Worm (Caenorhabditis elegans) whole organism, L1 larva: ENCODE data around the gene skr-18.

Experiments
- C04F5.9 ChIP-seq: sonication (generic microtip); optimal IDR thresholded peaks from 2 replicates; lab custom pipeline; 2016; ENCODE audit warnings: missing genetic modification characterization, missing compliant biosample characterization
- C16A3.4 ChIP-seq: fragments of 150-350 bp; optimal IDR thresholded peaks from 2 replicates; lab custom pipeline; 2014; ENCODE audit warnings: missing biosample characterization, missing genetic modification characterization
- alr-1 ChIP-seq: fragments of 200-800 bp; sonication (Bioruptor generic); optimal IDR thresholded peaks from 2 replicates; lab custom pipeline; 2018; ENCODE audit warnings: borderline replicate concordance, mild to moderate bottlenecking, missing genetic modification characterization, missing compliant biosample characterization
- ama-1 ChIP-seq: fragments of 150-350 bp; optimal IDR thresholded peaks from 2 replicates; lab custom pipeline; 2014
- blmp-1 ChIP-seq: fragments of 150-350 bp; optimal IDR thresholded peaks from 2 replicates; lab custom pipeline; 2014; ENCODE audit warnings: missing biosample characterization, missing genetic modification characterization
- ceh-8 ChIP-seq: fragments of 200-800 bp; sonication (Bioruptor generic); optimal IDR thresholded peaks from 2 replicates; lab custom pipeline; 2018; ENCODE audit warnings: mild to moderate bottlenecking, missing genetic modification characterization, moderate library complexity, missing compliant biosample characterization
- ceh-82 ChIP-seq, 3 experiments: fragments of 150-350 bp in 1 of 3; sonication (generic microtip) in 2 of 3; optimal IDR thresholded peaks; 2 replicates each; lab custom pipeline; 2014 to 2017; ENCODE audit warnings: missing biosample characterization in 3 of 3, missing genetic modification characterization in 3 of 3
- dpl-1 ChIP-seq, 3 experiments: fragments of 150-350 bp in 2 of 3; sonication (generic microtip) in 1 of 3; optimal IDR thresholded peaks; 2 replicates each; lab custom pipeline; 2014 to 2017; ENCODE audit warnings: missing biosample characterization in 3 of 3, missing genetic modification characterization in 3 of 3, missing genetic modification reagents in 3 of 3
- dsc-1 ChIP-seq: sonication (generic microtip); optimal IDR thresholded peaks from 2 replicates; lab custom pipeline; 2016; ENCODE audit warnings: mild to moderate bottlenecking, missing genetic modification characterization, missing compliant biosample characterization
- efl-1 ChIP-seq, 4 experiments: fragments of 150-350 bp; optimal IDR thresholded peaks in 3 of 4; peaks in 1 of 4; 1 replicate in 1 of 4; 2 replicates in 3 of 4; lab custom pipeline; 2014; ENCODE audit warnings: missing biosample characterization in 2 of 4, missing genetic modification characterization in 2 of 4, missing genetic modification reagents in 2 of 4
- elt-2 ChIP-seq: sonication (generic microtip); optimal IDR thresholded peaks from 2 replicates; lab custom pipeline; 2016; ENCODE audit warnings: missing genetic modification characterization, mild to moderate bottlenecking, inconsistent platforms, missing compliant biosample characterization, missing genetic modification reagents
- elt-3 ChIP-seq, 6 experiments: fragments of 150-350 bp in 1 of 6; sonication (generic microtip); optimal IDR thresholded peaks; 2 replicates each; lab custom pipeline; 2017 to 2018; ENCODE audit warnings: missing biosample characterization in 6 of 6, missing genetic modification characterization in 6 of 6, inconsistent platforms in 1 of 6
- ets-5 ChIP-seq: fragments of 200-800 bp; sonication (Bioruptor generic); IDR thresholded peaks from 2 replicates; pipeline ENCODE4 v1.3.6; 2022; ENCODE audit warnings: missing genetic modification characterization, missing compliant biosample characterization
- fkh-4 ChIP-seq: sonication (generic microtip); optimal IDR thresholded peaks from 2 replicates; lab custom pipeline; 2016; ENCODE audit warnings: missing compliant biosample characterization, missing genetic modification characterization, borderline replicate concordance
- fkh-8 ChIP-seq: sonication (generic microtip); optimal IDR thresholded peaks from 2 replicates; lab custom pipeline; 2016; ENCODE audit warnings: mild to moderate bottlenecking, missing genetic modification characterization, missing compliant biosample characterization
- fos-1 ChIP-seq: fragments of 150-350 bp; optimal IDR thresholded peaks from 2 replicates; lab custom pipeline; 2014; ENCODE audit warnings: missing biosample characterization, missing genetic modification characterization
- grh-1 ChIP-seq: fragments of 200-800 bp; sonication (Bioruptor generic); IDR thresholded peaks from 2 replicates; pipeline ENCODE4 v1.3.6; 2022; ENCODE audit warnings: missing genetic modification reagents, missing genetic modification characterization, missing compliant biosample characterization
- hlh-4 ChIP-seq: sonication (generic microtip); optimal IDR thresholded peaks from 2 replicates; lab custom pipeline; 2016; ENCODE audit warnings: mild to moderate bottlenecking, missing genetic modification characterization, missing compliant biosample characterization
- isw-1 ChIP-seq: fragments of 200-800 bp; sonication (Bioruptor generic); IDR thresholded peaks from 2 replicates; pipeline ENCODE4 v1.3.6; 2022; ENCODE audit warnings: missing genetic modification characterization, missing compliant biosample characterization
- lin-13 ChIP-seq: fragments of 150-350 bp; optimal IDR thresholded peaks from 2 replicates; lab custom pipeline; 2014; ENCODE audit warnings: missing biosample characterization, missing genetic modification reagents, missing genetic modification characterization
- lin-14 ChIP-seq: fragments of 200-800 bp; sonication (Bioruptor generic); optimal IDR thresholded peaks from 2 replicates; lab custom pipeline; 2018; ENCODE audit warnings: mild to moderate bottlenecking, missing genetic modification characterization, moderate library complexity, missing compliant biosample characterization
- lin-35 ChIP-seq, 2 experiments: fragments of 150-350 bp; optimal IDR thresholded peaks; 2 replicates each; lab custom pipeline; 2014; ENCODE audit warnings: missing biosample characterization in 2 of 2, missing genetic modification characterization in 2 of 2, missing genetic modification reagents in 2 of 2
- lir-3 ChIP-seq: sonication (generic microtip); optimal IDR thresholded peaks from 2 replicates; lab custom pipeline; 2016; ENCODE audit warnings: mild to moderate bottlenecking, missing genetic modification characterization, moderate library complexity, missing compliant biosample characterization; ENCODE audit not compliant: poor library complexity
- lsy-2 ChIP-seq, 2 experiments: fragments of 150-350 bp; optimal IDR thresholded peaks; 2 replicates each; lab custom pipeline; 2014; ENCODE audit warnings: missing biosample characterization in 2 of 2, missing genetic modification characterization in 2 of 2
- mep-1 ChIP-seq: fragments of 150-350 bp; optimal IDR thresholded peaks from 2 replicates; lab custom pipeline; 2014; ENCODE audit warnings: missing biosample characterization, missing genetic modification characterization
- nhr-28 ChIP-seq: fragments of 150-350 bp; optimal IDR thresholded peaks from 2 replicates; lab custom pipeline; 2014; ENCODE audit warnings: missing biosample characterization, missing genetic modification characterization
- nhr-47 ChIP-seq: sonication (generic microtip); optimal IDR thresholded peaks from 2 replicates; lab custom pipeline; 2016; ENCODE audit warnings: mild to moderate bottlenecking, missing genetic modification characterization, moderate library complexity, missing compliant biosample characterization
- nhr-77 ChIP-seq: fragments of 150-350 bp; optimal IDR thresholded peaks from 2 replicates; lab custom pipeline; 2014; ENCODE audit warnings: missing biosample characterization, missing genetic modification characterization
- nhr-84 ChIP-seq: sonication (generic microtip); optimal IDR thresholded peaks from 2 replicates; lab custom pipeline; 2017; ENCODE audit warnings: missing biosample characterization, missing genetic modification characterization
- pag-3 ChIP-seq: sonication (generic microtip); optimal IDR thresholded peaks from 2 replicates; lab custom pipeline; 2017; ENCODE audit warnings: missing genetic modification characterization, mild to moderate bottlenecking, missing compliant biosample characterization, antibody characterized with exemption, borderline replicate concordance; ENCODE audit not compliant: insufficient read depth
- rnt-1 ChIP-seq: sonication (generic microtip); optimal IDR thresholded peaks from 2 replicates; lab custom pipeline; 2016; ENCODE audit warnings: mild to moderate bottlenecking, missing genetic modification characterization, moderate library complexity, missing compliant biosample characterization
- skn-1 ChIP-seq: fragments of 150-350 bp; optimal IDR thresholded peaks from 2 replicates; lab custom pipeline; 2014; ENCODE audit warnings: missing biosample characterization, missing genetic modification characterization
- snpc-4 ChIP-seq: fragments of 150-350 bp; optimal IDR thresholded peaks from 2 replicates; lab custom pipeline; 2014; ENCODE audit warnings: missing biosample characterization, missing genetic modification characterization
- snu-23 ChIP-seq: sonication (generic microtip); optimal IDR thresholded peaks from 2 replicates; lab custom pipeline; 2016; ENCODE audit warnings: missing genetic modification characterization, missing compliant biosample characterization
- tbx-2 ChIP-seq: sonication (generic microtip); optimal IDR thresholded peaks from 2 replicates; lab custom pipeline; 2016; ENCODE audit warnings: missing genetic modification characterization, missing compliant biosample characterization
- unc-30 ChIP-seq: sonication (generic microtip); optimal IDR thresholded peaks from 2 replicates; lab custom pipeline; 2017; ENCODE audit warnings: missing biosample characterization, missing genetic modification characterization
- unc-62 ChIP-seq: fragments of 150-350 bp; optimal IDR thresholded peaks from 2 replicates; lab custom pipeline; 2014; ENCODE audit warnings: missing biosample characterization, missing genetic modification reagents, missing genetic modification characterization
- unc-98 ChIP-seq: fragments of 200-800 bp; sonication (Bioruptor generic); IDR thresholded peaks from 2 replicates; pipeline ENCODE4 v1.3.6; 2022; ENCODE audit warnings: missing genetic modification characterization, missing compliant biosample characterization
- xbp-1 ChIP-seq: sonication (generic microtip); optimal IDR thresholded peaks from 2 replicates; lab custom pipeline; 2016; ENCODE audit warnings: missing genetic modification characterization, missing compliant biosample characterization
- zag-1 ChIP-seq: fragments of 150-350 bp; optimal IDR thresholded peaks from 2 replicates; lab custom pipeline; 2014; ENCODE audit warnings: missing biosample characterization, missing genetic modification characterization

The skr-18 gene

DNA sequence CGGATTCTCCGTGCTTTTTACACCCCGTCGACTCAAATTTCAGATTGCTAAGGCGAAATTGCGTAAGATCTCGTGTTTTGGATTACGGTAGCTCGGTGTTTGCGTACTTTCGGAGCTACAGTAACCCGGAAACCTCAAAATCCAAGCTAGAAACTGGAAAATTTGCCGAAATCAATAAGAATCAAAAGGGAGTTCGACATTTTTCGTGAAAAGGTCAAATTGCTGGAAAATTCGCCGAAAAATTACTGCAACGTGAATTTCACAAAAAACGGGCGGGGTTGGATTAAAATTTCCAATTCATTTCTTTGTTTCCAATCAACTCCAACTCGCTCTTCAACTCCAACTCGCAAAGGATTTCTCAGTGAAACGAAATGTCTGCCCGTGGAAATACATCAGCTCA lies 7.5 kb downstream of the skr-18 start, which contains the start of gene F56B3.6:
TSS of gene F56B3.6 (plus strand) at position 301 of the 400 bp plus-strand sequence.
- no peak for TF ChIP-seq mep-1 (tag; lab: Kevin White, UChicago)
- TF ChIP-seq lir-3 (tag; lab: Kevin White, UChicago), result no peak
- no peak for TF ChIP-seq hlh-4 (tag; lab: Kevin White, UChicago)
- no peak for TF ChIP-seq ama-1 (lab: Kevin White, UChicago)
- no peak for TF ChIP-seq unc-62 (GFP tag; lab: Kevin White, UChicago)
- no peak for TF ChIP-seq rnt-1
- TF ChIP-seq nhr-47 (tag; lab: Kevin White, UChicago), result no peak
- TF ChIP-seq snu-23 (GFP tag; lab: Kevin White, UChicago), result no peak
- no peak for TF ChIP-seq C04F5.9 (tag; lab: Kevin White, UChicago)
- no peak for TF ChIP-seq lin-35 (GFP tag; optimal IDR thresholded peaks at IDR 0.05; lab: Kevin White, UChicago)

DNA sequence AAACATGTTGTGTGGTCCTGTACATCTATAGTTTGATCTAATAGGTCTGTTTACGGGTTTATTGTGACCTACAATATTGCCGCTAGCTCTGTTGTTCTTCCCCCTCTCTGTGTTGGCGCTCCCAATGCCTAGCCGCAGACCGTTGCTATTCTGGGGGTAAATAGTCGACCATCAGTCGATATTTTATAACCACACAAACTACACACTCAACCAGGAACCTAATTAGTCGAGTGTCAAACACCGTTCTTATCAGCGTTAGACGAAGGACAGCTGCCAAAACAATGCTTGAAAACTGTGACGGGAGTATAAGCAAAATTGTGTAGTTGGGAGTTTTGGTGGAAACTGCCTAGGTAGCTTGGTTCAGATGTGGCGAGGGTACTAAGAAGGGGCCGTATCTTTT lies 12.8 kb downstream of the skr-18 start:
- no peak for TF ChIP-seq dsc-1 (tag; lab: Kevin White, UChicago)
- no peak for TF ChIP-seq skn-1
- no peak for TF ChIP-seq lin-14
- TF ChIP-seq ceh-8, result no peak
- no peak for TF ChIP-seq dpl-1 (GFP tag; optimal IDR thresholded peaks at IDR 0.05; lab: Kevin White, UChicago)
- no peak for TF ChIP-seq lin-13 (GFP tag; lab: Kevin White, UChicago)
- no peak for TF ChIP-seq zag-1 (tag; lab: Kevin White, UChicago)
- no peak for TF ChIP-seq tbx-2 (tag; lab: Kevin White, UChicago)
- no peak for TF ChIP-seq nhr-28 (tag; lab: Kevin White, UChicago)
- TF ChIP-seq isw-1 (GFP tag; lab: Robert Waterston, UW), result no peak
- TF ChIP-seq blmp-1, result no peak
- TF ChIP-seq nhr-84 (tag; lab: Kevin White, UChicago), result no peak

DNA sequence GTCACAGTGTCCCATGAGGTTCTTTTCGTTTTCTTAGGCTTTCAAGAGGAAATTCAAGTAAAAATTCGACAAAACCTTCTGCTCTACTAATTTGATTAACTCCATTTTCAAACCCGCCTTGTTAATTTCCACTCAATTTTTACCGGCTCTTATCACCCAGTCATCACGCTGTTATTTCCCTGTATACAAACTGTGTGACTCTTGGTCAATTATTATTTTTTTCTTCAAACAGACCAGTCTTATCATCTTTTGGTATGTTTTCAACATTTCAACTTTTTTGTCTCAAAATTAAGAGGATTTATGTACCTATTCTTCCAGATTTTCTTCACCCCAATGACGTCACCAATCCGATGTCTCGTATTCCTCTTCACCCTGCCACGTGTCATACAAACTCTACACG lies 16.7 kb downstream of the skr-18 start, which contains the start of gene ugt-52:
TSS of gene ugt-52 (plus strand) at position 301 of the 400 bp plus-strand sequence.
- TF ChIP-seq efl-1 (optimal IDR thresholded peaks at IDR 0.05; lab: Kevin White, UChicago), result no peak
- TF ChIP-seq efl-1 (GFP tag; optimal IDR thresholded peaks at IDR 0.05 in 1 of 2; lab: Kevin White, UChicago), result peak in 1 of 2 experiments; percentile 61
- peak; percentile 0 for TF ChIP-seq elt-2 (tag; lab: Kevin White, UChicago)
- TF ChIP-seq blmp-1, result no peak
- no peak for TF ChIP-seq nhr-28 (tag; lab: Kevin White, UChicago)

DNA sequence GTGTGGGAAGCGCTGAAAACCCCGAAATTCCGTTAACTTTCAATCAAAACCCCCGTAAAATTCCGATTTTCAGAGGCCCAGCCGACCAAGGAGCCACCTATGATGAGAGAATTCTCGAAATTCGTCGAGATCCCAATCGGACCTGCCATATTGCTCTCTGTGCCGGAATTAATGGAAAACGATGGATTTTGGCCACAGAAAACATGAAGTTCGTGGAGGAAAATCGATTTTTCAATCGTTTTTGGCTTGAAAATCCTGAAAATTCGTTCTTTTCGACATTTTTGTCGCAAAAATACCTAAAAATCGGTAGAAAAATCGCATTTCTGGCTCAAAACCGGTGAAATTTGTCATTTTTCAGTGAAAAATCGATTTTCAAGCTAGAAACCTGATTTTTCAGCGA lies 21.7 kb downstream of the skr-18 start:
- TF ChIP-seq efl-1 (optimal IDR thresholded peaks at IDR 0.05; lab: Kevin White, UChicago) (no peak), efl-1 (GFP tag; optimal IDR thresholded peaks at IDR 0.05 in 1 of 2; lab: Kevin White, UChicago) (peak in 1 of 2 experiments; percentile 90), mep-1 (tag; lab: Kevin White, UChicago) (no peak), xbp-1 (tag; lab: Kevin White, UChicago) (no peak)
- TF ChIP-seq, all 84 proteins: peak for 1

DNA sequence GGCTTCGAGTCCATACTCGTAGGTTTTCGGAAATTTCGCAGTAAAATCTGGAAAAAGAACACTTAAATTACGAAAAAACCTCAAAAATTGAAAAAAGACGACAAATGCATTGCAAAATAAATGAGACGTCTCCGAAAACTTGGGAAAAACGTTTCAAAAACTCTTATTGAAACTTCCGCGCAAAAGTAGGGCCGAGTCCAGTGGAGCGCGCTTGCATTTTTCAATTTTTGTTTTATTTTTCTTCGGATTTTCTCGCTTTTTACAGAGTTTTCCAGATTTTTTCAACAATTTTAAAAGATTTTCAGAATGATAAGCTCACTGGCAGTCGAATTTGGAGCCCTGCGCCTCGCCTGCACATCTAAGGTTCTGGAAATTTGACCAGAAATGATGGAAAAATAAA lies 22.3 kb downstream of the skr-18 start, which contains the start of gene mrpl-2:
TSS of gene mrpl-2 (plus strand) at position 307 of the 400 bp plus-strand sequence.
- no peak for TF ChIP-seq unc-62 (GFP tag; lab: Kevin White, UChicago)
- TF ChIP-seq ceh-82 (tag; optimal IDR thresholded peaks at IDR 0.05; lab: Kevin White, UChicago), result peak in 1 of 3 experiments; percentile 15
- no peak for TF ChIP-seq fkh-8 (tag; lab: Kevin White, UChicago)
- no peak for TF ChIP-seq pag-3 (tag; lab: Kevin White, UChicago)
- no peak for TF ChIP-seq hlh-4 (tag; lab: Kevin White, UChicago)
- TF ChIP-seq dsc-1 (tag; lab: Kevin White, UChicago), result peak; percentile 4
- peak; percentile 80 to 92 for TF ChIP-seq lin-35 (GFP tag; optimal IDR thresholded peaks at IDR 0.05; lab: Kevin White, UChicago)
- TF ChIP-seq C16A3.4 (tag; lab: Kevin White, UChicago), result no peak
- peak; percentile 82 to 90 (median 86) for TF ChIP-seq dpl-1 (GFP tag; optimal IDR thresholded peaks at IDR 0.05; lab: Kevin White, UChicago)
- no peak for TF ChIP-seq grh-1 (GFP tag; lab: Robert Waterston, UW)
- TF ChIP-seq lin-14, result no peak
- TF ChIP-seq skn-1, result peak; percentile 40
- no peak for TF ChIP-seq ets-5
- TF ChIP-seq lsy-2 (tag; optimal IDR thresholded peaks at IDR 0.05; lab: Kevin White, UChicago), result peak in 1 of 2 experiments; percentile 60
- no peak for TF ChIP-seq snpc-4 (tag; lab: Kevin White, UChicago)
- no peak for TF ChIP-seq unc-30 (tag; lab: Kevin White, UChicago)
- TF ChIP-seq unc-98 (GFP tag; lab: Robert Waterston, UW), result no peak
- TF ChIP-seq nhr-77 (tag; lab: Kevin White, UChicago), result no peak
- TF ChIP-seq fkh-4 (tag; lab: Kevin White, UChicago), result no peak
- peak; percentile 57 to 87 for TF ChIP-seq efl-1 (optimal IDR thresholded peaks at IDR 0.05; lab: Kevin White, UChicago)
- peak; percentile 91 to 99 for TF ChIP-seq efl-1 (GFP tag; optimal IDR thresholded peaks at IDR 0.05 in 1 of 2; lab: Kevin White, UChicago)
- no peak for TF ChIP-seq nhr-28 (tag; lab: Kevin White, UChicago)
- no peak for TF ChIP-seq alr-1 (tag; lab: Kevin White, UChicago)
- TF ChIP-seq fos-1 (tag; lab: Kevin White, UChicago), result no peak
- no peak for TF ChIP-seq elt-3 (tag; optimal IDR thresholded peaks at IDR 0.05; lab: Kevin White, UChicago)
